Worm (Caenorhabditis elegans): ENCODE results near the gene syg-2.

Gene syg-2

ce11 chrX:14708176-14708642 lies 53.4 kb downstream of the syg-2 start (continued):
- no peak for TF ChIP-seq madf-3 (GFP tag; IDR thresholded peaks at IDR 0.05)
- peak; percentile 55 for TF ChIP-seq lin-54 (GFP tag; optimal IDR thresholded peaks at IDR 0.05)
- TF ChIP-seq lir-1 (GFP tag; conservative IDR thresholded peaks at IDR 0.05), result no peak
- TF ChIP-seq mcd-1 (GFP tag; IDR thresholded peaks at IDR 0.05), result peak; percentile 98
- no peak for TF ChIP-seq ccch-3 (GFP tag; optimal IDR thresholded peaks at IDR 0.05)
- TF ChIP-seq F55B11.4 (tag; optimal IDR thresholded peaks at IDR 0.05; ENCODE audit: borderline replicate concordance, insufficient read depth), result no peak
- TF ChIP-seq madf-8 (GFP tag; conservative IDR thresholded peaks at IDR 0.05), result no peak
- TF ChIP-seq him-1 (tag; optimal IDR thresholded peaks at IDR 0.05), result no peak
- no peak for TF ChIP-seq rec-8 (tag; optimal IDR thresholded peaks at IDR 0.05)
- peak; percentile 33 to 71 for TF ChIP-seq let-607 (tag; optimal IDR thresholded peaks at IDR 0.05)
- TF ChIP-seq C17E4.6 (GFP tag; IDR thresholded peaks at IDR 0.05), result no peak
- TF ChIP-seq aptf-3 (GFP tag; IDR thresholded peaks at IDR 0.05), result 0 out of 2 replicates have a peak, but pooled peaks have one; percentile 40
- peak; percentile 82 for TF ChIP-seq gei-17 (GFP tag; optimal IDR thresholded peaks at IDR 0.05)
- TF ChIP-seq hmg-20 (GFP tag; IDR thresholded peaks at IDR 0.05), result no peak
- no peak for TF ChIP-seq lsy-27 (tag; optimal IDR thresholded peaks at IDR 0.05; ENCODE audit: borderline replicate concordance, insufficient read depth)
- TF ChIP-seq snpc-1.3 (tag; optimal IDR thresholded peaks at IDR 0.05; ENCODE audit: insufficient read depth), result no peak
- peak; percentile 44 for TF ChIP-seq F22D6.2 (tag; optimal IDR thresholded peaks at IDR 0.05)
- TF ChIP-seq ztf-25 (GFP tag; IDR thresholded peaks at IDR 0.05), result no peak
- peak; percentile 83 for TF ChIP-seq chd-7 (tag; optimal IDR thresholded peaks at IDR 0.05)
- TF ChIP-seq T07F8.4 (tag; optimal IDR thresholded peaks at IDR 0.05), result peak; percentile 27
- TF ChIP-seq pbrm-1 (GFP tag; IDR thresholded peaks at IDR 0.05), result peak; percentile 67
- peak; percentile 87 for TF ChIP-seq K11D2.4 (GFP tag; IDR thresholded peaks at IDR 0.05)
- TF ChIP-seq F23B12.7 (tag; optimal IDR thresholded peaks at IDR 0.05; ENCODE audit: insufficient read depth), result no peak
- TF ChIP-seq madf-6 (GFP tag; IDR thresholded peaks at IDR 0.05), result 0 out of 2 replicates have a peak, but pooled peaks have one; percentile 22
- no peak for TF ChIP-seq dpl-1 (GFP tag; optimal IDR thresholded peaks at IDR 0.05)
- no peak for TF ChIP-seq tlf-1 (GFP tag; optimal IDR thresholded peaks at IDR 0.05)
- no peak for TF ChIP-seq fkh-3 (tag; optimal IDR thresholded peaks at IDR 0.05)
- TF ChIP-seq nhr-179 (tag; optimal IDR thresholded peaks at IDR 0.05), result no peak
- peak; percentile 11 for TF ChIP-seq ets-4 (GFP tag; optimal IDR thresholded peaks at IDR 0.05)
- no peak for TF ChIP-seq mes-4 (tag; optimal IDR thresholded peaks at IDR 0.05)
- TF ChIP-seq rcor-1 (GFP tag; IDR thresholded peaks at IDR 0.05), result peak; percentile 77
- no peak for TF ChIP-seq ceh-40 (GFP tag; IDR thresholded peaks at IDR 0.05)
- TF ChIP-seq Y95B8A.8 (GFP tag; IDR thresholded peaks at IDR 0.05), result no peak
- no peak for TF ChIP-seq ztf-28 (GFP tag; IDR thresholded peaks at IDR 0.05)
- TF ChIP-seq F33H1.4 (GFP tag; IDR thresholded peaks at IDR 0.05), result no peak
- peak; percentile 53 for TF ChIP-seq ZK185.1 (tag; optimal IDR thresholded peaks at IDR 0.05; ENCODE audit: poor library complexity, severe bottlenecking)
- peak; percentile 40 for TF ChIP-seq B0035.1 (tag; optimal IDR thresholded peaks at IDR 0.05)
- no peak for TF ChIP-seq hlh-26 (GFP tag; conservative IDR thresholded peaks at IDR 0.05)
- TF ChIP-seq egl-18 (GFP tag; IDR thresholded peaks at IDR 0.05), result peak; percentile 65; the same call in 1 of the 2 replicates
- peak; percentile 91 for TF ChIP-seq nfyb-1 (GFP tag; IDR thresholded peaks at IDR 0.05)
- peak; percentile 80 for TF ChIP-seq nhr-80 (tag; optimal IDR thresholded peaks at IDR 0.05)
- no peak for TF ChIP-seq rpc-1 (optimal IDR thresholded peaks at IDR 0.05)
- no peak for TF ChIP-seq rpc-1 (tag; optimal IDR thresholded peaks at IDR 0.05)
- no peak for TF ChIP-seq sea-2 (GFP tag; IDR thresholded peaks at IDR 0.05)
- TF ChIP-seq sptf-2 (GFP tag; optimal IDR thresholded peaks at IDR 0.05), result no peak
- TF ChIP-seq ceh-79 (tag; optimal IDR thresholded peaks at IDR 0.05), result no peak
- no peak for TF ChIP-seq akir-1 (GFP tag; optimal IDR thresholded peaks at IDR 0.05)
- no peak for TF ChIP-seq nhr-90 (tag; optimal IDR thresholded peaks at IDR 0.05)

All from whole organism, young adult.